Worm (Caenorhabditis elegans) whole organism, L3 larva: ENCODE results near the gene C36H8.1.

Source experiments
- R02D3.7 ChIP-seq: fragments of 150-350 bp; optimal IDR thresholded peaks from 2 replicates; lab custom pipeline; 2014; ENCODE audit warnings: missing biosample characterization, missing genetic modification characterization
- aly-2 ChIP-seq: fragments of 150-350 bp; optimal IDR thresholded peaks from 2 replicates; lab custom pipeline; 2014; ENCODE audit warnings: missing biosample characterization, missing genetic modification characterization
- ama-1 ChIP-seq: fragments of 150-350 bp; optimal IDR thresholded peaks from 2 replicates; lab custom pipeline; 2018
- ceh-9 ChIP-seq: sonication (generic microtip); optimal IDR thresholded peaks from 2 replicates; lab custom pipeline; 2018; ENCODE audit warnings: missing biosample characterization, missing genetic modification characterization
- egl-27 ChIP-seq: sonication (generic microtip); optimal IDR thresholded peaks from 4 replicates; lab custom pipeline; 2017; ENCODE audit warnings: missing biosample characterization, missing genetic modification reagents, missing genetic modification characterization
- egl-5 ChIP-seq: fragments of 150-350 bp; optimal IDR thresholded peaks from 2 replicates; lab custom pipeline; 2017; ENCODE audit warnings: missing biosample characterization, missing genetic modification reagents, missing genetic modification characterization, inconsistent platforms
- elt-1 ChIP-seq: fragments of 150-350 bp; optimal IDR thresholded peaks from 2 replicates; lab custom pipeline; 2014; ENCODE audit warnings: missing biosample characterization, missing genetic modification characterization
- elt-2 ChIP-seq: sonication (generic microtip); optimal IDR thresholded peaks from 2 replicates; lab custom pipeline; 2016; ENCODE audit warnings: missing genetic modification reagents, mild to moderate bottlenecking, missing genetic modification characterization, missing compliant biosample characterization
- elt-3 ChIP-seq, 3 experiments: fragments of 150-350 bp in 1 of 3; sonication (generic microtip) in 2 of 3; optimal IDR thresholded peaks; 2 replicates in 2 of 3; 4 replicates in 1 of 3; lab custom pipeline; 2014 to 2017; ENCODE audit warnings: missing biosample characterization in 3 of 3, missing genetic modification characterization in 3 of 3
- fkh-10 ChIP-seq: sonication (generic microtip); optimal IDR thresholded peaks from 2 replicates; lab custom pipeline; 2017; ENCODE audit warnings: missing biosample characterization, missing genetic modification reagents, missing genetic modification characterization
- fkh-2 ChIP-seq: fragments of 150-350 bp; optimal IDR thresholded peaks from 2 replicates; lab custom pipeline; 2014; ENCODE audit warnings: missing biosample characterization, missing genetic modification reagents, missing genetic modification characterization
- fos-1 ChIP-seq: fragments of 150-350 bp; optimal IDR thresholded peaks from 2 replicates; lab custom pipeline; 2014; ENCODE audit warnings: missing biosample characterization, missing genetic modification characterization
- hmg-11 ChIP-seq: sonication (generic microtip); optimal IDR thresholded peaks from 2 replicates; lab custom pipeline; 2016; ENCODE audit warnings: missing genetic modification characterization, missing compliant biosample characterization
- jun-1 ChIP-seq: fragments of 150-350 bp; optimal IDR thresholded peaks from 2 replicates; lab custom pipeline; 2014; ENCODE audit warnings: missing biosample characterization, missing genetic modification reagents, missing genetic modification characterization
- lin-15B ChIP-seq: fragments of 150-350 bp; optimal IDR thresholded peaks from 2 replicates; lab custom pipeline; 2014; ENCODE audit warnings: missing biosample characterization, missing genetic modification characterization
- lin-39 ChIP-seq: fragments of 150-350 bp; optimal IDR thresholded peaks from 2 replicates; lab custom pipeline; 2018; ENCODE audit warnings: missing biosample characterization, missing genetic modification reagents, missing genetic modification characterization
- lsy-12 ChIP-seq: sonication (generic microtip); optimal IDR thresholded peaks from 2 replicates; lab custom pipeline; 2016; ENCODE audit warnings: mild to moderate bottlenecking, missing genetic modification characterization, missing compliant biosample characterization
- mdl-1 ChIP-seq: fragments of 150-350 bp; optimal IDR thresholded peaks from 2 replicates; lab custom pipeline; 2014; ENCODE audit warnings: missing biosample characterization, missing genetic modification characterization
- mml-1 ChIP-seq: fragments of 150-350 bp; sonication (generic microtip); optimal IDR thresholded peaks from 3 replicates; lab custom pipeline; 2014; ENCODE audit warnings: missing biosample characterization, missing genetic modification characterization
- nfya-1 ChIP-seq: sonication (generic microtip); optimal IDR thresholded peaks from 2 replicates; lab custom pipeline; 2017; ENCODE audit warnings: missing genetic modification characterization, mild to moderate bottlenecking, missing compliant biosample characterization, antibody characterized with exemption, moderate library complexity; ENCODE audit not compliant: insufficient read depth
- nhr-23 ChIP-seq: fragments of 150-350 bp; optimal IDR thresholded peaks from 2 replicates; lab custom pipeline; 2014; ENCODE audit warnings: missing biosample characterization, missing genetic modification reagents, missing genetic modification characterization
- nhr-25 ChIP-seq: sonication (generic microtip); optimal IDR thresholded peaks from 2 replicates; lab custom pipeline; 2017; ENCODE audit warnings: missing biosample characterization, missing genetic modification characterization
- nhr-28 ChIP-seq: fragments of 150-350 bp; optimal IDR thresholded peaks from 2 replicates; lab custom pipeline; 2014; ENCODE audit warnings: missing biosample characterization, missing genetic modification characterization
- nhr-43 ChIP-seq: sonication (generic microtip); optimal IDR thresholded peaks from 2 replicates; lab custom pipeline; 2016; ENCODE audit warnings: mild to moderate bottlenecking, missing genetic modification characterization, missing compliant biosample characterization; ENCODE audit not compliant: poor library complexity, severe bottlenecking
- nhr-67 ChIP-seq: fragments of 150-350 bp; optimal IDR thresholded peaks from 2 replicates; lab custom pipeline; 2014; ENCODE audit warnings: missing biosample characterization, missing genetic modification characterization
- nhr-76 ChIP-seq: fragments of 150-350 bp; sonication (generic microtip); optimal IDR thresholded peaks from 5 replicates; lab custom pipeline; 2014; ENCODE audit warnings: missing biosample characterization, missing genetic modification characterization
- nhr-77 ChIP-seq: fragments of 150-350 bp; optimal IDR thresholded peaks from 2 replicates; lab custom pipeline; 2014; ENCODE audit warnings: missing biosample characterization, missing genetic modification characterization
- pha-4 ChIP-seq: fragments of 150-350 bp; optimal IDR thresholded peaks from 2 replicates; lab custom pipeline; 2014; ENCODE audit warnings: missing biosample characterization, missing genetic modification reagents, missing genetic modification characterization
- pqm-1 ChIP-seq: fragments of 150-350 bp; optimal IDR thresholded peaks from 2 replicates; lab custom pipeline; 2017; ENCODE audit warnings: missing biosample characterization, missing genetic modification characterization, inconsistent platforms
- sea-2 ChIP-seq: fragments of 150-350 bp; sonication (generic microtip); optimal IDR thresholded peaks from 4 replicates; lab custom pipeline; 2014; ENCODE audit warnings: missing biosample characterization, missing genetic modification reagents, missing genetic modification characterization
- skn-1 ChIP-seq: fragments of 150-350 bp; optimal IDR thresholded peaks from 2 replicates; lab custom pipeline; 2014; ENCODE audit warnings: missing biosample characterization, missing genetic modification characterization
- snpc-4 ChIP-seq: fragments of 150-350 bp; optimal IDR thresholded peaks from 2 replicates; lab custom pipeline; 2014; ENCODE audit warnings: missing biosample characterization, missing genetic modification characterization
- unc-62 ChIP-seq: fragments of 150-350 bp; sonication (generic microtip); optimal IDR thresholded peaks from 4 replicates; lab custom pipeline; 2014; ENCODE audit warnings: missing biosample characterization, missing genetic modification reagents, missing genetic modification characterization
- zag-1 ChIP-seq: fragments of 150-350 bp; optimal IDR thresholded peaks from 2 replicates; lab custom pipeline; 2014; ENCODE audit warnings: missing biosample characterization, missing genetic modification characterization
- ztf-4 ChIP-seq: fragments of 150-350 bp; optimal IDR thresholded peaks from 2 replicates; lab custom pipeline; 2014; ENCODE audit warnings: missing biosample characterization, missing genetic modification characterization

Gene C36H8.1

DNA sequence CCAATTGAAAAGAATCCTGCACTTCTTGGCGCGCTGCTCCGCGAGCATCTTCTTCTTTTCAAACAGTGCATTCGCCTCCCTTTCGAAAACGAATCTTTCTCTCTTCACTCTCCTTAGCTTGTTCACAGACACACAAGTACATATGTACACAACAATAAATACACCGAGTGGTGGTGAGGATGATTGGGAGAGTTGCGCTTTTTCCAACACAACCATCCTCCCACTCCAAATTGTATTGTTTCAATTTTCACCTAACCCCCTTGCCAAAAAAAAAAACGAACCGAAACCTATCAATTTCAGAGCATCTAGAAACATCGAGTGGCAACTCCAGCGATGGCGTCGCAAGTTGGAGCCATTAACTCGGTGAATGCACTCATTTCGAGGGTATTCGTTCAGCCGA lies 1.7 kb upstream of the C36H8.1 start, which contains the start of gene inx-6:
Gene inx-6, plus strand, starts transcription at position 301 of the 400 bp plus-strand sequence.
- TF ChIP-seq pha-4 (peak; percentile 47), egl-5 (tag; lab: Kevin White, UChicago) (no peak), nhr-77 (tag; lab: Kevin White, UChicago) (no peak), hmg-11 (tag; lab: Kevin White, UChicago) (no peak)

DNA sequence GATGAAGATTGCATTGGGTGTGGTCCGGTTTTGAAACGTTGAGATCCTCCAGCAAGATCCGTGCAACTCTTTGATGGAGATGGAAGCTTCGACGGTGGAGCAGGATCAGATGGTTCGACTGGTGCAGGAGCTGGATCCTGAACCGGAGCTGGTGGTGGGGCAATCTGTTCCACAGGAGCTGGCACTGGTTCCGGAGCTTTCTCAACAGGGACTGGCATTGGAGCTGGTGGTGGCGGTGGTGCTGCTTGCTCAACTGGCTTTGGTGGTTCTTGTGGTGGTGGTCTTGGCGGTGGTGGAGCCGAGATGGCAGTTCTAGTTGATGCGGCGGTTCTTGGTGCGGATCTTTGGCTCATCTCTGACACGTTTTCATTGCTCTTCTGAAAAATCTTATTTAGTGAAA lies 933 bp downstream of the C36H8.1 start:
- TF ChIP-seq lin-39 (tag; lab: Kevin White, UChicago), result no peak
- no peak for TF ChIP-seq fos-1 (tag; lab: Kevin White, UChicago)
- TF ChIP-seq jun-1, result no peak
- TF ChIP-seq nhr-67 (tag; lab: Kevin White, UChicago), result no peak
- no peak for TF ChIP-seq unc-62 (GFP tag; lab: Kevin White, UChicago)
- no peak for TF ChIP-seq zag-1 (tag; lab: Kevin White, UChicago)
- TF ChIP-seq hmg-11 (tag; lab: Kevin White, UChicago), result no peak
- TF ChIP-seq skn-1 (tag; lab: Kevin White, UChicago), result no peak
- TF ChIP-seq fkh-10 (GFP tag; lab: Kevin White, UChicago), result no peak
- TF ChIP-seq elt-1 (tag; lab: Kevin White, UChicago), result no peak
- no peak for TF ChIP-seq ztf-4 (tag; lab: Kevin White, UChicago)

DNA sequence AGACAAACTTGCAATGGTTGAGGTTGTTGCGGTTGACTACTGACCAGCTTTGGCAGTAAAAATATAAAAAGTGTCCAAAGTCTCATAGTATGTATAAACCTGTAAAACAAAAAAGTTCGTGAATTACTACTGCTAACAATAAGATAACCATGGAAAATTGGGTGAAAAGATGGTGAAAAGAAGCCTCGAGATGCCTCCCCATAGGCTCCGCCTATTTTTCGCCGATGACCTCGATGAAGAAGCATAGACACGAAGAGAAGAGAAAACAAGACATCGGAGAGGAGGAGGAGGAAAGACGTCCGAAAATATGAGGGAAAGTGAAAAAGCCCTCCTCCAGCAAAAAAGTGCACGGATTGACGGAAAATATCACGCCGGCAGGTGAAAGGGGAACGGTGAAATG lies 3.2 kb downstream of the C36H8.1 start, which contains the start of gene T23F6.5:
Gene T23F6.5, minus strand, starts transcription at position 101 of the 400 bp plus-strand sequence.
- TF ChIP-seq nhr-77 (tag; lab: Kevin White, UChicago) (no peak), pqm-1 (tag; lab: Kevin White, UChicago) (no peak), nfya-1 (no peak), snpc-4 (no peak), jun-1 (no peak), nhr-28 (tag; lab: Kevin White, UChicago) (no peak), nhr-43 (tag; lab: Kevin White, UChicago) (no peak), nhr-67 (tag; lab: Kevin White, UChicago) (no peak), zag-1 (tag; lab: Kevin White, UChicago) (no peak), nhr-76 (tag; lab: Kevin White, UChicago) (no peak), fkh-2 (tag; lab: Kevin White, UChicago) (no peak), mml-1 (tag; lab: Kevin White, UChicago) (no peak), sea-2 (GFP tag; lab: Kevin White, UChicago) (no peak), hmg-11 (tag; lab: Kevin White, UChicago) (no peak), egl-27 (no peak), lin-15B (tag; lab: Kevin White, UChicago) (no peak)

DNA sequence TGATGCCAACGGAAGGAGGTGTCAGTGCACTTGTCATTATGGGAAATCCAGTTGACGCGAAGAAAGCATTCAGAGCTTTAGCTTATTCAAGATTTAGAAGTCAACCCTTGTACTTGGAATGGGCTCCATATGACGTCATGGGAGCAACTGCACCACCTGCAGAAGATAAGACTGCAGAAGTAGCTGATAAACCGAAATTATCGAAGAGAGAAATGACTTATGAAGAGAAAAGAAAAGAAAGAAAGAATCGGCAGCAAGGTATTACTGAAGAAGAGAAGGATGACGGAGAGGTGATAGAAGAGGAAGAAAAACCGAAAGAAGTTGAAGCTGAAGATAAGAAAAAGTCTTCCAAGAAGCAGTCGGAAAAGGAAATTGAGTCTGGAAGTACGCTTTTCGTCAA lies 16.5 kb downstream of the C36H8.1 start:
- TF ChIP-seq ama-1, result no peak
- no peak for TF ChIP-seq elt-3 (tag; optimal IDR thresholded peaks at IDR 0.05; lab: Kevin White, UChicago)
- TF ChIP-seq lsy-12 (tag; lab: Kevin White, UChicago), result no peak
- TF ChIP-seq pqm-1 (tag; lab: Kevin White, UChicago), result peak; percentile 13
- no peak for TF ChIP-seq unc-62 (GFP tag; lab: Kevin White, UChicago)
- peak; percentile 70 for TF ChIP-seq elt-2 (tag; lab: Kevin White, UChicago)
- TF ChIP-seq ceh-9, result no peak
- no peak for TF ChIP-seq mdl-1 (tag; lab: Kevin White, UChicago)
- no peak for TF ChIP-seq nhr-43 (tag; lab: Kevin White, UChicago)
- no peak for TF ChIP-seq aly-2 (tag; lab: Kevin White, UChicago)
- TF ChIP-seq nhr-67 (tag; lab: Kevin White, UChicago), result no peak
- TF ChIP-seq nhr-76 (tag; lab: Kevin White, UChicago), result no peak
- no peak for TF ChIP-seq hmg-11 (tag; lab: Kevin White, UChicago)
- no peak for TF ChIP-seq snpc-4

DNA sequence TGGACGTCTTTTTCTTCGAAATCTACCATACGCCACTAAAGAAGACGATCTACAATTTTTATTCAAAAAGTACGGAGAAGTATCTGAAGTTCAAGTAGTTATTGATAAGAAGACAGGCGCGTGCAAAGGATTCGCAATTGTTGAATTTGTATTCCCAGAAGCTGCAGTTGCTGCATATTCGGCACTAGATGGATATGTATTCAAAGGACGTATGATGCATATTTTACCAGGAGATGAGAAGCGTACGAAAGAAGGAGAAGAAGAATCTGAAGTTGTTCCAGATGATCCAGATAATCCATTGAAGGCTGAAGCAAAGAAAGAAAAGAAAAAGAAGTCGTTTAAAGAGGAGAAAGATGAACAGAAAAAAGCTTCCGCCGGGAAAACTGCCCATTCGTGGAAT lies 18.7 kb downstream of the C36H8.1 start:
- TF ChIP-seq elt-3 (tag; optimal IDR thresholded peaks at IDR 0.05; lab: Kevin White, UChicago), result no peak
- TF ChIP-seq skn-1 (tag; lab: Kevin White, UChicago), result no peak
- no peak for TF ChIP-seq nhr-76 (tag; lab: Kevin White, UChicago)
- TF ChIP-seq aly-2 (tag; lab: Kevin White, UChicago), result no peak
- no peak for TF ChIP-seq R02D3.7 (tag; lab: Kevin White, UChicago)
- TF ChIP-seq nhr-23 (tag; lab: Kevin White, UChicago), result no peak
- TF ChIP-seq nhr-25 (tag; lab: Kevin White, UChicago), result no peak
- TF ChIP-seq mml-1 (tag; lab: Kevin White, UChicago), result no peak
